Worm (Caenorhabditis elegans) whole organism, early embryonic: Measurements from ENCODE around the gene C01G6.3.

Experiments used
- B0310.2 ChIP-seq: sonication (generic microtip); optimal IDR thresholded peaks from 2 replicates; lab custom pipeline; 2016; ENCODE audit warnings: mild to moderate bottlenecking, missing genetic modification characterization, missing compliant biosample characterization
- aly-1 ChIP-seq: sonication (generic microtip); optimal IDR thresholded peaks from 2 replicates; lab custom pipeline; 2016; ENCODE audit warnings: missing genetic modification characterization, missing compliant biosample characterization
- ama-1 ChIP-seq: fragments of 150-350 bp; optimal IDR thresholded peaks from 2 replicates; lab custom pipeline; 2014
- ceh-13 ChIP-seq: fragments of 200-800 bp; sonication (Bioruptor generic); optimal IDR thresholded peaks from 2 replicates; lab custom pipeline; 2018; ENCODE audit warnings: mild to moderate bottlenecking, missing genetic modification characterization, missing compliant biosample characterization
- ets-7 ChIP-seq: sonication (generic microtip); optimal IDR thresholded peaks from 2 replicates; lab custom pipeline; 2016; ENCODE audit warnings: missing genotype, missing genetic modification characterization, missing compliant biosample characterization
- flt-1 ChIP-seq: fragments of 200-800 bp; sonication (Bioruptor generic); IDR thresholded peaks from 2 replicates; pipeline ENCODE4 v1.3.6; 2022; ENCODE audit warnings: missing genetic modification characterization, missing compliant biosample characterization
- hmg-4 ChIP-seq: fragments of 200-800 bp; sonication (Bioruptor generic); optimal IDR thresholded peaks from 2 replicates; lab custom pipeline; 2018; ENCODE audit warnings: mild to moderate bottlenecking, missing genetic modification characterization, missing compliant biosample characterization
- hnd-1 ChIP-seq: sonication (generic microtip); optimal IDR thresholded peaks from 2 replicates; lab custom pipeline; 2016; ENCODE audit warnings: missing genetic modification characterization, missing compliant biosample characterization
- pes-1 ChIP-seq: fragments of 200-800 bp; sonication (Bioruptor generic); IDR thresholded peaks from 2 replicates; pipeline ENCODE4 v1.3.6; 2022; ENCODE audit warnings: missing genetic modification reagents, missing genetic modification characterization, missing compliant biosample characterization
- scrt-1 ChIP-seq: fragments of 200-800 bp; sonication (Bioruptor generic); IDR thresholded peaks from 2 replicates; pipeline ENCODE4 v1.3.6; 2022; ENCODE audit warnings: missing genetic modification characterization, missing compliant biosample characterization
- tbx-11 ChIP-seq: fragments of 200-800 bp; sonication (Bioruptor generic); IDR thresholded peaks from 2 replicates; pipeline ENCODE4 v1.3.6; 2022; ENCODE audit warnings: missing genetic modification characterization, missing compliant biosample characterization
- tbx-37 ChIP-seq: fragments of 200-800 bp; sonication (Bioruptor generic); conservative IDR thresholded peaks from 2 replicates; pipeline ENCODE4 v1.3.6; 2022; ENCODE audit warnings: missing genetic modification reagents, missing genetic modification characterization, missing compliant biosample characterization
- tra-4 ChIP-seq: sonication (generic microtip); optimal IDR thresholded peaks from 2 replicates; lab custom pipeline; 2017; ENCODE audit warnings: missing genetic modification characterization, missing compliant biosample characterization

DNA sequence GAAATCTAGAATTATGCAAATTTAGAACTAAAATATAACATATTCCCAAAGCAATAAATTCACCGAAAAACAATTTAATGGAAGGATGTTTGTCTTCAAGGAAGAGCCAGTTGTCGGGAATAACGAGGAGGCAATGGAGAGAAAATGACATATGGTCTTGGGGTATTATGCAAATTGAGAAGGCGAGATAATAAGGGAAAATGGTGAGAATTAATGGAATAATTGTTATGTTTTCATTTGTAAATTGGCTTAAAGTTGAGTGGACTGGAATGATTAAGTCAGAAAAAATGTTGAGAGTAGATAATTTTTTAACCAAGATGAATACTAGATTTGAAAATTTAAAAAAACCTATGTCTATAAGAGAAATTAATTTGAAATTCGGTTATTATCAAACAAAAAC lies 35.2 kb downstream of the C01G6.3 start:
- TF ChIP-seq flt-1 (GFP tag; lab: Robert Waterston, UW) = no peak
- TF ChIP-seq aly-1 (tag; lab: Kevin White, UChicago) = no peak
- TF ChIP-seq ceh-13 (GFP tag; lab: Kevin White, UChicago) = no peak
- no peak for TF ChIP-seq hnd-1 (tag; lab: Kevin White, UChicago)
- no peak for TF ChIP-seq ets-7 (tag; lab: Kevin White, UChicago)
- no peak for TF ChIP-seq ama-1 (lab: Kevin White, UChicago)
- no peak for TF ChIP-seq pes-1
- TF ChIP-seq scrt-1 (GFP tag; lab: Robert Waterston, UW) = no peak
- TF ChIP-seq tbx-37 (GFP tag; lab: Robert Waterston, UW) = no peak
- TF ChIP-seq tra-4 = no peak
- TF ChIP-seq hmg-4 (GFP tag; lab: Kevin White, UChicago) = no peak
- TF ChIP-seq tbx-11 = no peak
- TF ChIP-seq B0310.2 = no peak
